Worm (Caenorhabditis elegans) whole organism, late embryonic: ENCODE results near the gene tctn-1.
A peak's percentile ranks its signal among the peaks of the same experiment; 100 is the strongest.
"Not testable (repeated sequence)": the region's sequence is repeated elsewhere in the genome, so short reads cannot be mapped to it uniquely, and the experiment has no call there.

ENCODE experiments used
- C08G9.2 ChIP-seq: sonication (generic microtip); optimal IDR thresholded peaks from 2 replicates; lab custom pipeline; 2016; ENCODE audit warnings: mild to moderate bottlenecking, missing genetic modification characterization, moderate library complexity, missing compliant biosample characterization
- K02D7.2 ChIP-seq: sonication (generic microtip); optimal IDR thresholded peaks from 2 replicates; lab custom pipeline; 2017; ENCODE audit warnings: mild to moderate bottlenecking, missing genetic modification characterization, missing compliant biosample characterization
- ahr-1 ChIP-seq: sonication (generic microtip); optimal IDR thresholded peaks from 2 replicates; lab custom pipeline; 2016; ENCODE audit warnings: missing genetic modification characterization, missing compliant biosample characterization
- ama-1 ChIP-seq: fragments of 150-350 bp; optimal IDR thresholded peaks from 2 replicates; lab custom pipeline; 2014
- ceh-14 ChIP-seq: sonication (generic microtip); optimal IDR thresholded peaks from 2 replicates; lab custom pipeline; 2016; ENCODE audit warnings: missing genotype, missing genetic modification characterization, missing compliant biosample characterization
- ceh-18 ChIP-seq: sonication (generic microtip); optimal IDR thresholded peaks from 2 replicates; lab custom pipeline; 2016; ENCODE audit warnings: missing genetic modification characterization, missing compliant biosample characterization
- ceh-2 ChIP-seq: sonication (generic microtip); optimal IDR thresholded peaks from 2 replicates; lab custom pipeline; 2016; ENCODE audit warnings: missing genotype, missing genetic modification characterization, missing compliant biosample characterization
- ceh-22 ChIP-seq: sonication (generic microtip); optimal IDR thresholded peaks from 2 replicates; lab custom pipeline; 2017; ENCODE audit warnings: missing biosample characterization, missing genetic modification characterization
- ceh-24 ChIP-seq: sonication (generic microtip); optimal IDR thresholded peaks from 2 replicates; lab custom pipeline; 2016; ENCODE audit warnings: mild to moderate bottlenecking, missing genetic modification characterization, missing compliant biosample characterization
- ceh-30 ChIP-seq: fragments of 150-350 bp; optimal IDR thresholded peaks from 2 replicates; lab custom pipeline; 2014; ENCODE audit warnings: missing biosample characterization, missing genetic modification characterization
- ceh-31 ChIP-seq: sonication (generic microtip); optimal IDR thresholded peaks from 2 replicates; lab custom pipeline; 2016; ENCODE audit warnings: missing genetic modification characterization, missing compliant biosample characterization
- ceh-34 ChIP-seq: sonication (generic microtip); optimal IDR thresholded peaks from 2 replicates; lab custom pipeline; 2016; ENCODE audit warnings: mild to moderate bottlenecking, missing genetic modification characterization, missing compliant biosample characterization
- ceh-48 ChIP-seq: sonication (generic microtip); optimal IDR thresholded peaks from 2 replicates; lab custom pipeline; 2016; ENCODE audit warnings: missing genetic modification characterization, inconsistent platforms, missing compliant biosample characterization
- ceh-6 ChIP-seq: fragments of 200-800 bp; sonication (Bioruptor generic); optimal IDR thresholded peaks from 2 replicates; lab custom pipeline; 2018; ENCODE audit warnings: mild to moderate bottlenecking, missing genetic modification characterization, missing compliant biosample characterization
- ceh-9 ChIP-seq: sonication (generic microtip); optimal IDR thresholded peaks from 2 replicates; lab custom pipeline; 2016; ENCODE audit warnings: mild to moderate bottlenecking, missing genetic modification characterization, inconsistent platforms, missing compliant biosample characterization
- dmd-4 ChIP-seq: sonication (generic microtip); optimal IDR thresholded peaks from 2 replicates; lab custom pipeline; 2016; ENCODE audit warnings: borderline replicate concordance, missing genetic modification characterization, missing compliant biosample characterization
- dve-1 ChIP-seq: sonication (generic microtip); optimal IDR thresholded peaks from 2 replicates; lab custom pipeline; 2017; ENCODE audit warnings: antibody characterized with exemption, mild to moderate bottlenecking, missing genetic modification characterization, missing compliant biosample characterization
- elt-2 ChIP-seq: sonication (generic microtip); optimal IDR thresholded peaks from 2 replicates; lab custom pipeline; 2016; ENCODE audit warnings: missing genetic modification reagents, missing genetic modification characterization, missing compliant biosample characterization
- ets-4 ChIP-seq: sonication (generic microtip); optimal IDR thresholded peaks from 2 replicates; lab custom pipeline; 2016; ENCODE audit warnings: missing genetic modification characterization, missing compliant biosample characterization
- fax-1 ChIP-seq: sonication (generic microtip); optimal IDR thresholded peaks from 2 replicates; lab custom pipeline; 2016; ENCODE audit warnings: missing genotype, missing genetic modification characterization, missing compliant biosample characterization
- gmeb-2 ChIP-seq: sonication (generic microtip); optimal IDR thresholded peaks from 2 replicates; lab custom pipeline; 2016; ENCODE audit warnings: missing genetic modification characterization, inconsistent platforms, missing compliant biosample characterization
- hlh-15 ChIP-seq: sonication (generic microtip); optimal IDR thresholded peaks from 2 replicates; lab custom pipeline; 2016; ENCODE audit warnings: missing genetic modification characterization, missing compliant biosample characterization
- hlh-8 ChIP-seq: sonication (generic microtip); optimal IDR thresholded peaks from 2 replicates; lab custom pipeline; 2016; ENCODE audit warnings: missing genotype, missing genetic modification characterization, missing compliant biosample characterization
- madf-2 ChIP-seq: sonication (generic microtip); optimal IDR thresholded peaks from 2 replicates; lab custom pipeline; 2017; ENCODE audit warnings: missing genetic modification characterization, missing compliant biosample characterization
- nfya-1 ChIP-seq: sonication (generic microtip); optimal IDR thresholded peaks from 2 replicates; lab custom pipeline; 2017; ENCODE audit warnings: missing genetic modification characterization, mild to moderate bottlenecking, missing compliant biosample characterization, antibody characterized with exemption, moderate library complexity
- nhr-232 ChIP-seq: sonication (generic microtip); optimal IDR thresholded peaks from 2 replicates; lab custom pipeline; 2016; ENCODE audit warnings: missing genetic modification characterization, missing compliant biosample characterization
- odd-2 ChIP-seq: sonication (generic microtip); optimal IDR thresholded peaks from 2 replicates; lab custom pipeline; 2017; ENCODE audit warnings: antibody characterized with exemption, mild to moderate bottlenecking, missing genetic modification characterization, missing compliant biosample characterization
- pag-3 ChIP-seq: sonication (generic microtip); optimal IDR thresholded peaks from 2 replicates; lab custom pipeline; 2016; ENCODE audit warnings: missing compliant biosample characterization, missing genetic modification characterization, borderline replicate concordance
- pha-4 ChIP-seq: fragments of 150-350 bp; optimal IDR thresholded peaks from 2 replicates; lab custom pipeline; 2018; ENCODE audit warnings: missing biosample characterization, missing genetic modification reagents, missing genetic modification characterization
- ref-2 ChIP-seq: sonication (generic microtip); optimal IDR thresholded peaks from 2 replicates; lab custom pipeline; 2016; ENCODE audit warnings: missing genetic modification characterization, missing compliant biosample characterization
- rnt-1 ChIP-seq: sonication (generic microtip); optimal IDR thresholded peaks from 2 replicates; lab custom pipeline; 2016; ENCODE audit warnings: missing genetic modification characterization, missing compliant biosample characterization
- tbx-2 ChIP-seq: sonication (generic microtip); optimal IDR thresholded peaks from 2 replicates; lab custom pipeline; 2016; ENCODE audit warnings: missing genetic modification characterization, missing compliant biosample characterization
- tbx-7 ChIP-seq: sonication (generic microtip); optimal IDR thresholded peaks from 2 replicates; lab custom pipeline; 2016; ENCODE audit warnings: missing genotype, missing genetic modification characterization, missing compliant biosample characterization
- ttx-3 ChIP-seq: sonication (generic microtip); optimal IDR thresholded peaks from 2 replicates; lab custom pipeline; 2016; ENCODE audit warnings: missing genetic modification reagents, missing genetic modification characterization, missing compliant biosample characterization
- unc-42 ChIP-seq: sonication (generic microtip); optimal IDR thresholded peaks from 2 replicates; lab custom pipeline; 2016; ENCODE audit warnings: missing genotype, missing genetic modification characterization, missing compliant biosample characterization
- unc-86 ChIP-seq: sonication (generic microtip); optimal IDR thresholded peaks from 2 replicates; lab custom pipeline; 2016; ENCODE audit warnings: missing genetic modification characterization, missing compliant biosample characterization
- zip-5 ChIP-seq: sonication (generic microtip); optimal IDR thresholded peaks from 2 replicates; lab custom pipeline; 2016; ENCODE audit warnings: missing genetic modification characterization, missing compliant biosample characterization

The tctn-1 gene

DNA sequence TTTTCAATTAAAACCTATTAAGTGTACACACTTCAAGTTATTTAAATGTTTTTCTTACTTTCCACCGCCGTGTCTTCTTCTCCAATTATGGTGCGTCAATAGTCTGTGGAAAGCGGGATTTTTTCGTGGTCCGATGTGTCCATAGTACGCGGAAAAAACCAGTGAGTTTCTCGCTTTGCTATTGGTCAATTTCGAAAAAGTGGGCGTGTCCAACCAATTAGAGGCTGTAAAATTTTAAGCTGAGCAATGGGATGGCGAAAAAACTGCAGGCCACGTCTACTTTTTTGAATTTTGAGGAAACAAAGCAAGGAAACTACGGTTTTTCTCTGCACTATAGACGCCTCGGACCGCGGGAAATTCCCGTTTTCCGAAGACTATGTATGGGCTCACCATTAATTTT is 23.9 kb downstream of the tctn-1 start:
- peak; percentile 53 for TF ChIP-seq nfya-1 (tag; lab: Kevin White, UChicago)
- TF ChIP-seq ceh-6 (GFP tag; lab: Kevin White, UChicago), result no peak
- TF ChIP-seq unc-42 (tag; lab: Kevin White, UChicago), result no peak

DNA sequence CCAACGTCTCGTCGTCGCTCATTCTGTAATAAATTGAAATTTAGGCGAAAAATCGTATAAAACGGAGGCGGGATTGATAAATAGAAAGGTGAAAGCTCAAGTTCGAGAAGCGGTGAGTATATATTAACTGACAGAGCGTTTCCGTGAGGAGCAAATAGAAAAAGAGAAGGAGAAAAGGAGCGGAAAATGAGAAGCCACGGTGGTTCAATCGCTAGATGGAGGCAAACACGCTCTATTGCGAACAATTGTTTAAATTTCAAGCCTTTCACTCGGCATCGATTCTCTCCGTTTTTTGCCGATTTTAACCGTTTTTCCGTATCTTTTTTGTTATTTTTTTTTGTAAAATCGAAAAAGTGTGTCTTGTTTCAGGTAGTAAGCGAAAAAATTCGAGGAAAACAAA is 31.8 kb downstream of the tctn-1 start, which contains the start of gene miro-1:
Gene miro-1, minus strand, starts transcription at position 23 of the 400 bp plus-strand sequence.
- TF ChIP-seq ceh-24, ceh-14, ahr-1 (tag; lab: Kevin White, UChicago): not testable (repeated sequence)

DNA sequence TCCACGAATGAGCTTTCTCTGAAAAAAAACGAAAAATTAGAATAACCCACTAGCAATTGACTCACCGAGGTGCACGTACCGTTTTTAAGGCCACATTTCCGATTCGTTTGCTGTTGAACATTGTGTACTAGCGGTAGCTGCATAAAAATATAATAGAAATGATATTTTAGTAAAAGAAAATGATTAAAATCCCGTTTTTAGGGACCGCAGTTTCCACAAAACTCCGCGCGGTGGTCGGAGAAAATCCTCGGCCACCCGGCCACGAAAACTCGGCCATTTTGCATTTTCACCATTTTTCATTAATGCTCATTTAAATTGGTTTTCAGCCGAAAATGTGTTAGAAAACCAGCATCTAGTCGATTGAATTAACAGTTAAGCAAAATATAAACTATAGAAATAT is 35.3 kb downstream of the tctn-1 start, which contains the start of gene yars-2:
Gene yars-2, minus strand, starts transcription at position 249 of the 400 bp plus-strand sequence.
- TF ChIP-seq ceh-9 (tag; lab: Kevin White, UChicago) (no peak), ceh-48 (tag; lab: Kevin White, UChicago) (no peak), C08G9.2 (tag; lab: Kevin White, UChicago) (peak; percentile 63), ref-2 (peak; percentile 33), hlh-8 (tag; lab: Kevin White, UChicago) (peak; percentile 13), zip-5 (tag; lab: Kevin White, UChicago) (peak; percentile 26), fax-1 (peak; percentile 27), tbx-7 (tag; lab: Kevin White, UChicago) (peak; percentile 16), ceh-2 (peak; percentile 83), ets-4 (tag; lab: Kevin White, UChicago) (peak; percentile 59), dmd-4 (tag; lab: Kevin White, UChicago) (no peak), elt-2 (tag; lab: Kevin White, UChicago) (peak; percentile 31), tbx-2 (tag; lab: Kevin White, UChicago) (peak; percentile 73), ama-1 (lab: Kevin White, UChicago) (no peak), pag-3 (tag; lab: Kevin White, UChicago) (no peak), ceh-31 (peak; percentile 74)

DNA sequence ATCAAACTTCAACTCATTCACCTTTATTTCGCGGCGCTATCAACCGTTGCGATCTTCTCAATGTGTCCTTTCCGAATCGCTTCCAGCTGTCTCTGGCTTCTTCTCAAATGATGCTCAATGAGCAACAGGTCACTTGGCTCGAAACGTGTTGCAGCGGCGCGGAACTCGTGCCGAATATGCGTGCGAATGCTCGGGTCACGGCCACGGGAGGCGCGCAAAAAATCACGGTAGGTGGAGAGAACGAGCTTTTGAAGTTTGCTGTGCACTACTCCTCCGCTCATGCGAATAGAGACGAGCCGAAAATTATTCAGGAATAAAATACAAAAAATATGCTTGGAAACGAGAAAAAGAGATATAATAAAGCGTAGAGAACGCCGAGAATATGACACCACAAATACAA is 37.2 kb downstream of the tctn-1 start, which contains the start of gene cif-1:
Gene cif-1, minus strand, starts transcription at position 297 of the 400 bp plus-strand sequence.
- no peak for TF ChIP-seq ceh-24 (tag; lab: Kevin White, UChicago)
- TF ChIP-seq ceh-18 (tag; lab: Kevin White, UChicago), result no peak
- no peak for TF ChIP-seq ceh-30 (tag; lab: Kevin White, UChicago)
- TF ChIP-seq pha-4, result no peak
- no peak for TF ChIP-seq ceh-34 (tag; lab: Kevin White, UChicago)
- no peak for TF ChIP-seq unc-86 (tag; lab: Kevin White, UChicago)
- no peak for TF ChIP-seq madf-2
- TF ChIP-seq K02D7.2 (tag; lab: Kevin White, UChicago), result no peak
- TF ChIP-seq gmeb-2 (tag; lab: Kevin White, UChicago), result no peak
- no peak for TF ChIP-seq odd-2 (tag; lab: Kevin White, UChicago)
- TF ChIP-seq ets-4 (tag; lab: Kevin White, UChicago), result no peak
- no peak for TF ChIP-seq unc-42 (tag; lab: Kevin White, UChicago)
- TF ChIP-seq hlh-15, result no peak
- no peak for TF ChIP-seq C08G9.2 (tag; lab: Kevin White, UChicago)
- no peak for TF ChIP-seq nhr-232
- no peak for TF ChIP-seq ttx-3
- no peak for TF ChIP-seq ceh-22

DNA sequence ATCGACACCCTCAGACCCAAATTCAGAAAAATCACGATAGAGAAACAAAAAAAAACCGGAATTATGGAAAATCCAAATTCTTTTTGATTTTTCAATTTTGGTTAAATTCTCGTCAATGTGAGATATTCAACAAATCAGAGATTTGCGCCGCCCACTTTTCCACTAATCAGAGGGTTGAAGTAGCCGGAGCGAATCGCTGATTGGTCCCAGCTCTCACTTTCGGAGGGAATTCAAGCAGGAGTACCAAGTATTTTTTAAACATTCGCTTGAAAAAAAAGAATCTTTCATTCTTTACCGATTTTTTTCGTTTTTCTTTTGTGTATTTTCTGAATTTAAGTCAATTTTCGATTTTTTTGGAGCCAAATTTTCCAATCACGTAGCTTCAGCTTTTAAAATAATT is 41.7 kb downstream of the tctn-1 start:
- peak; percentile 73 for TF ChIP-seq nfya-1 (tag; lab: Kevin White, UChicago)
- no peak for TF ChIP-seq dve-1 (tag; lab: Kevin White, UChicago)
- no peak for TF ChIP-seq rnt-1 (tag; lab: Kevin White, UChicago)
- no peak for TF ChIP-seq ceh-30 (tag; lab: Kevin White, UChicago)
